Fruit fly (Drosophila melanogaster): Measurements from ENCODE around the gene Mec2.

DNA sequence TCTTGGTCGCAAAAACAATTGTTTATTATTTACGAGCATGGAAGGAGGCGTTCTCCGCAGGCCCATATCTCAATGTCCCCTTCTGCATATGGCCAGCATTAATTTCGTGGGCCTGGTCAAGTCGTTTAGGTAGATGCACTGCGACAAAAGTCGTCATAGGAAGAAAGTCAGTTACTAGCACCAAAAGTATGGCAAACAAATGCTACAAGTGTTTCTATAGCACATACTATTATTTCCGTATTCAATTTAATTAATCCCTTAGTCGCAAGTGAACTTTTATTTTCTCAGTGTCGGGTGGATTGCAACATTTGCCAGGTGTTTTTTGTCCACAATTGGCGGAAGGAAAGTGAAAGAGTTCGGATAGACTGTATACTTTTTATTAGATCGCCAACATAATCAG is 14.9 kb upstream of the Mec2 start:
- TF ChIP-seq h (optimal IDR thresholded peaks at IDR 0.05) (no peak), insv (optimal IDR thresholded peaks at IDR 0.05) (no peak), Sin3A (optimal IDR thresholded peaks at IDR 0.05) (no peak), Myc (optimal IDR thresholded peaks at IDR 0.05) (no peak), ttk (optimal IDR thresholded peaks at IDR 0.05) (no peak)
